Worm (Caenorhabditis elegans) whole organism, L4/young adult: ENCODE results near the gene F12D9.2.

ENCODE experiments used
- W03F9.2 ChIP-seq: fragments of 150-350 bp; optimal IDR thresholded peaks from 2 replicates; lab custom pipeline; 2014; ENCODE audit warnings: missing biosample characterization, missing genetic modification characterization
- dao-5 ChIP-seq: sonication (generic microtip); optimal IDR thresholded peaks from 2 replicates; lab custom pipeline; 2016; ENCODE audit warnings: missing genotype, missing genetic modification characterization, moderate library complexity, missing compliant biosample characterization
- him-1 ChIP-seq: sonication (generic microtip); optimal IDR thresholded peaks from 2 replicates; lab custom pipeline; 2016; ENCODE audit warnings: missing genotype, missing genetic modification reagents, missing genetic modification characterization, missing compliant biosample characterization

F12D9.2 gene

DNA sequence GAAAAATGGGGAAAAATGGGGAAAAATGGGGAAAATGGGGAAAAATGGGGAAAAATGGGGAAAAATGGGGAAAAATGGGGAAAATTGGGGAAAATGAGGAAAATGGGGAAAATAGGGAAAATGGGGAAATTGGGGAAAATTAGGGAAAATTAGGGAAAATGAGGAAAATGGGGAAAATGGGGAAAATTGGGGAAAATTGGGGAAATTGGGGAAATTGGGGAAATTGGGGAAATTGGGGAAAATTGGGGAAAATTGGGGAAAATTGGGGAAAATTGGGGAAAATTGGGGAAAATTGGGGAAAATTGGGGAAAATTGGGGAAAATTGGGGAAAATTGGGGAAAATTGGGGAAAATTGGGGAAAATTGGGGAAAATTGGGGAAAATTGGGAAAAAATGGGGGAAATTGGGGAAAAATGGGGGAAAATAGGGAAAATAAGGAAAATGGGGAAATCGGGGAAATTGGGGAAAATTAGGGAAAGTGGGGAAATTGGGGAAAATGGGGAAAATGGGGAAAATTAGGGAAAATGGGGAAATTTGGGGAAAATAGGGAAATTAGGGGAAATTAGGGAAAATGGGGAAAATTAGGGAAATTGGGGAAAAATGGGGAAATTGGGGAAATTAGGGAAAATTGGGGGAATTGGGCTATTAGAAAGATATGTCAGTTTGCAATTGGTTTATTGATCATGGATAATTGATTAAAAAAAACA lies 44.0 kb downstream of the F12D9.2 start:
- no peak for TF ChIP-seq him-1 (tag; lab: Kevin White, UChicago)
- no peak for TF ChIP-seq W03F9.2
- TF ChIP-seq dao-5 (tag; lab: Kevin White, UChicago): no peak

DNA sequence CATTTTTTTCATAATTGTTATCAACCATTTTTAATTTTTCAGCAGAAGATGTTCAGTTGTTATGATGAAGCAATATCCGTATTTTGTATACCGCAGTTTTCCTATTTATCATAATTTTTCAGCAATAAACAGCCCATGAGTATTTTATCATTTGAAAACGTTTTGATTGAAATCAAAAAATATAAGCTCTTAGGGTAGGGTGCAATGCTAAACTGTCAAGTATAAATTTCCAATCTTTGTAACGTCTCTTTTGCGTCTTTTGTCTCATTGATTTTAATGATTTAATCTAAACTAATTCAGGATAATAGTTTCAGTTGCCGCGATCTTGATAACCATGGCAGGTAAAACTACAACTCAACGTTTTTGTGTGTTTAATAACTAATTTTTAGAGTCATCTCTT lies 45.7 kb downstream of the F12D9.2 start, which contains the start of gene F18E9.1:
Gene F18E9.1, plus strand, starts transcription at position 301 of the 400 bp plus-strand sequence.
- TF ChIP-seq him-1 (tag; lab: Kevin White, UChicago) (no peak), dao-5 (tag; lab: Kevin White, UChicago) (no peak), W03F9.2 (no peak)

DNA sequence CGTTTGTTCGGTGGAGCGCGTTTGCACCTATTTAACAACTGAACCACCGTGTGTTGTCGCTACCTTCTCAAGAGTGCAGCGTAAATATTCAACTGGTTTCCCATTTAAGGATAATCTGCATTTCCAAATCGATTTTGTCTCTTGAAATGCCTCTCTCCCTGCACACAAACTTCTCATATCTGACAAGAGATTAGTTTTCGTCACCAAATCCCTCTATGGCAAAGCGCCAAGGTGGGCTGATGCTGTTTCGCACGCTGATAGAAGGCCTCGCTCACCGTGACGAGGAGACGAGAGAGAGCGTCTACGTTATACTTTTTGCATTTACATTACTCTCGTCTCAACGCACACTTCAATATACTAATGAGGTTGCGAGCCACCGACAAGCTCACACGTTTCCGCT lies 47.2 kb downstream of the F12D9.2 start:
- no peak for TF ChIP-seq him-1 (tag; lab: Kevin White, UChicago)
- TF ChIP-seq W03F9.2: no peak
- TF ChIP-seq dao-5 (tag; lab: Kevin White, UChicago): no peak

DNA sequence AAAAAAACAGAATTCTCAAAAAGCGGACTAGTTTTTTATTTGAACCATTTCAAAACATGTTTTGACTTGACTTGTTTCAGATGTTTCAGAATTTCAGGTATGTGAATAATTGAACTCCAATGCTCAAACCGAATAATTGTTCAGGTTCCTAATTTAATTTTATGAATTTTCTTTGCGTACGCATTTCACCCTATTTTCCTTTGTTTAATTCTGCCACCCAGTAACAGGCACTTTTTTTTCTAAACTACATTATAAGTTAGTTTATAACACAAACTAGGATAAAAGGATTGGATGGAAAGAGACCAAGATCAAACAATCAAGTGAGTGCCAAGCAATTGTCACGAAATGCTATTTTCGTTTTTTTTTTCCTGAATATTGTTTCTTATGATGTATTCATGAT lies 48.4 kb downstream of the F12D9.2 start:
- TF ChIP-seq him-1 (tag; lab: Kevin White, UChicago) (no peak), dao-5 (tag; lab: Kevin White, UChicago) (no peak), W03F9.2 (no peak)

DNA sequence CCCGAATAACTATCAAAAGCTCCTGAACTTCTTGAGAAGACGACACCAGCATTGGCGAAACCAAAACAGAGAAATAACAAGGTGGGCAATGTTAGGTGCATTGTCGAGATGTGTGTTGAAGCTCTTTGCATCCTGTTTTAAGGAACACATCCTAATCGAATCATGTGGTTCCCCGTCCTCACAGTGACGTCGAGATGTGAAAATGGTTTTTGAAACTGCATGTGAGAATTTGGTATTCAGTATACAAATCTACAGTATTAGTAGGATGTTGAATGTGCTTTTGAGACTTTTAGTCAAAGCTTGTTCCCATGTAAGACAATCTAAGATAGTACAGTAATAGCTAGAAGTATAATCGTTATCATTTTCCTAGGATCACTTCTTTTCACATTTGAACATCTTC lies 49.2 kb downstream of the F12D9.2 start, which contains the start of gene F18E9.7:
Gene F18E9.7, minus strand, starts transcription at position 101 of the 400 bp plus-strand sequence.
- TF ChIP-seq him-1 (tag; lab: Kevin White, UChicago) (no peak), W03F9.2 (no peak), dao-5 (tag; lab: Kevin White, UChicago) (no peak)
